Fruit fly (Drosophila melanogaster) whole organism, embryonic: ENCODE measurements around the gene mRpS18C.
A peak's percentile ranks its signal among the peaks of the same experiment; 100 is the strongest.

ENCODE experiments used
- B-H2 ChIP-seq: fragments of 200-800 bp; sonication (Bioruptor generic); optimal IDR thresholded peaks from 2 replicates; lab custom pipeline; 2018; ENCODE audit warnings: missing biosample characterization, mild to moderate bottlenecking, missing genetic modification characterization
- CG10366 ChIP-seq: fragments of 200-800 bp; sonication (Bioruptor generic); IDR thresholded peaks from 2 replicates; pipeline ENCODE4 v1.3.6; 2022; ENCODE audit warnings: missing biosample characterization, missing genetic modification characterization
- CG10979 ChIP-seq: fragments of 200-800 bp; sonication (Bioruptor generic); optimal IDR thresholded peaks from 2 replicates; lab custom pipeline; 2018; ENCODE audit warnings: missing biosample characterization, mild to moderate bottlenecking, missing genetic modification characterization, moderate library complexity
- CG11093 ChIP-seq: fragments of 200-800 bp; sonication (Bioruptor generic); IDR thresholded peaks from 3 replicates; pipeline ENCODE4 v1.3.6; 2022; ENCODE audit warnings: missing biosample characterization, missing genetic modification characterization
- CG11247 ChIP-seq: fragments of 200-800 bp; sonication (Bioruptor generic); IDR thresholded peaks from 2 replicates; pipeline ENCODE4 v1.3.6; 2022; ENCODE audit warnings: missing biosample characterization, missing genetic modification characterization
- CG11504 ChIP-seq: fragments of 200-800 bp; sonication (Bioruptor generic); optimal IDR thresholded peaks from 3 replicates; lab custom pipeline; 2019; ENCODE audit warnings: missing biosample characterization, mild to moderate bottlenecking, missing genetic modification characterization, moderate library complexity
- CG12659 ChIP-seq: fragments of 200-800 bp; sonication (Bioruptor generic); optimal IDR thresholded peaks from 3 replicates; lab custom pipeline; 2017; ENCODE audit warnings: mild to moderate bottlenecking, missing biosample characterization, missing genetic modification reagents, missing genetic modification characterization
- CG14014 ChIP-seq: fragments of 200-800 bp; sonication (Bioruptor generic); IDR thresholded peaks from 2 replicates; pipeline ENCODE4 v1.3.6; 2022; ENCODE audit warnings: missing biosample characterization, missing genetic modification characterization
- CG14050 ChIP-seq: fragments of 200-800 bp; sonication (Bioruptor generic); IDR thresholded peaks from 3 replicates; pipeline ENCODE4 v1.3.6; 2022; ENCODE audit warnings: missing biosample characterization, missing genetic modification characterization
- CG14860 ChIP-seq: fragments of 200-800 bp; sonication (Bioruptor generic); IDR thresholded peaks from 3 replicates; pipeline ENCODE4 v1.3.6; 2022; ENCODE audit warnings: missing biosample characterization, missing genetic modification characterization; ENCODE audit not compliant: partially characterized antibody
- CG1603 ChIP-seq: fragments of 200-800 bp; sonication (Bioruptor generic); optimal IDR thresholded peaks from 2 replicates; lab custom pipeline; 2019; ENCODE audit warnings: missing biosample characterization, mild to moderate bottlenecking, missing genetic modification characterization, moderate library complexity
- CG34422 ChIP-seq: fragments of 200-800 bp; sonication (Bioruptor generic); IDR thresholded peaks from 3 replicates; pipeline ENCODE4 v1.3.6; 2022; ENCODE audit warnings: missing biosample characterization, missing genetic modification characterization
- CG8290 ChIP-seq, 3 experiments: fragments of 200-800 bp; sonication (Bioruptor generic); optimal IDR thresholded peaks; 2 replicates each; lab custom pipeline; 2016 to 2019; ENCODE audit warnings: missing biosample characterization in 3 of 3, missing genetic modification characterization in 3 of 3, mild to moderate bottlenecking in 2 of 3, moderate library complexity in 1 of 3
- CG8765 ChIP-seq: fragments of 200-800 bp; sonication (Bioruptor generic); IDR thresholded peaks from 2 replicates; pipeline ENCODE4 v1.3.6; 2022; ENCODE audit warnings: missing biosample characterization, missing genetic modification characterization
- CkIIα-i1 ChIP-seq: fragments of 200-800 bp; sonication (Bioruptor generic); IDR thresholded peaks from 2 replicates; pipeline ENCODE4 v1.3.6; 2022; ENCODE audit warnings: missing biosample characterization, missing genetic modification characterization
- Dll ChIP-seq: fragments of 200-800 bp; sonication (Bioruptor generic); IDR thresholded peaks from 4 replicates; pipeline ENCODE4 v1.3.6; 2022; ENCODE audit warnings: missing biosample characterization, missing genetic modification characterization; ENCODE audit not compliant: partially characterized antibody
- E2f2 ChIP-seq: fragments of 200-800 bp; sonication (Bioruptor generic); IDR thresholded peaks from 2 replicates; pipeline ENCODE4 v1.3.6; 2022; ENCODE audit warnings: missing biosample characterization, missing genetic modification characterization
- H2.0 ChIP-seq: fragments of 200-800 bp; sonication (Bioruptor generic); IDR thresholded peaks from 2 replicates; pipeline ENCODE4 v1.3.6; 2022; ENCODE audit warnings: missing biosample characterization, missing genetic modification characterization
- HHEX ChIP-seq: fragments of 200-800 bp; sonication (Bioruptor generic); optimal IDR thresholded peaks from 3 replicates; lab custom pipeline; 2017; ENCODE audit warnings: missing biosample characterization, mild to moderate bottlenecking, missing genetic modification characterization, missing genetic modification reagents
- HmgZ ChIP-seq: fragments of 200-800 bp; sonication (Bioruptor generic); optimal IDR thresholded peaks from 2 replicates; lab custom pipeline; 2018; ENCODE audit warnings: missing biosample characterization, mild to moderate bottlenecking, missing genetic modification characterization
- MBD-R2 ChIP-seq: fragments of 200-800 bp; sonication (Bioruptor generic); IDR thresholded peaks from 2 replicates; pipeline ENCODE4 v1.3.6; 2022; ENCODE audit warnings: missing biosample characterization, missing genetic modification characterization
- MTF-1 ChIP-seq: fragments of 200-800 bp; sonication (Bioruptor generic); optimal IDR thresholded peaks from 2 replicates; lab custom pipeline; 2018; ENCODE audit warnings: missing biosample characterization, mild to moderate bottlenecking, missing genetic modification characterization, borderline replicate concordance
- Mes4 ChIP-seq: fragments of 200-800 bp; sonication (Bioruptor generic); optimal IDR thresholded peaks from 2 replicates; lab custom pipeline; 2016; ENCODE audit warnings: missing biosample characterization, missing genetic modification characterization
- Opbp ChIP-seq: fragments of 200-800 bp; sonication (Bioruptor generic); IDR thresholded peaks from 3 replicates; pipeline ENCODE4 v1.3.6; 2022; ENCODE audit warnings: missing biosample characterization, missing genetic modification characterization; ENCODE audit not compliant: partially characterized antibody
- Rx ChIP-seq: fragments of 200-800 bp; sonication (Bioruptor generic); IDR thresholded peaks from 2 replicates; pipeline ENCODE4 v1.3.6; 2022; ENCODE audit warnings: missing biosample characterization, missing genetic modification characterization
- Sry-β ChIP-seq: fragments of 200-800 bp; sonication (Bioruptor generic); optimal IDR thresholded peaks from 2 replicates; lab custom pipeline; 2018; ENCODE audit warnings: missing biosample characterization, mild to moderate bottlenecking, missing genetic modification characterization, moderate library complexity
- Xbp1 ChIP-seq: fragments of 200-800 bp; sonication (Bioruptor generic); optimal IDR thresholded peaks from 3 replicates; lab custom pipeline; 2016; ENCODE audit warnings: missing biosample characterization, mild to moderate bottlenecking, missing genetic modification characterization
- YL-1 ChIP-seq: fragments of 200-800 bp; sonication (Bioruptor generic); optimal IDR thresholded peaks from 3 replicates; lab custom pipeline; 2017; ENCODE audit warnings: missing biosample characterization, mild to moderate bottlenecking, missing genetic modification characterization
- az2 ChIP-seq: fragments of 200-800 bp; sonication (Bioruptor generic); optimal IDR thresholded peaks from 3 replicates; lab custom pipeline; 2016; ENCODE audit warnings: missing biosample characterization, missing genetic modification characterization
- bbx ChIP-seq: fragments of 200-800 bp; sonication (Bioruptor generic); IDR thresholded peaks from 2 replicates; pipeline ENCODE4 v1.3.6; 2022; ENCODE audit warnings: missing biosample characterization, missing genetic modification characterization; ENCODE audit not compliant: partially characterized antibody
- crol ChIP-seq: fragments of 200-800 bp; sonication (Bioruptor generic); IDR thresholded peaks from 2 replicates; pipeline ENCODE4 v1.3.6; 2022; ENCODE audit warnings: missing biosample characterization, missing genetic modification characterization
- crp ChIP-seq, 2 experiments: fragments of 200-800 bp; sonication (Bioruptor generic); optimal IDR thresholded peaks; 2 replicates in 1 of 2; 3 replicates in 1 of 2; lab custom pipeline; 2017; ENCODE audit warnings: missing biosample characterization in 2 of 2, missing genetic modification characterization in 2 of 2, mild to moderate bottlenecking in 1 of 2, moderate library complexity in 1 of 2
- emc ChIP-seq: fragments of 200-800 bp; sonication (Bioruptor generic); optimal IDR thresholded peaks from 2 replicates; lab custom pipeline; 2016; ENCODE audit warnings: missing biosample characterization, missing genetic modification characterization
- exex ChIP-seq: fragments of 200-800 bp; sonication (Bioruptor generic); optimal IDR thresholded peaks from 4 replicates; lab custom pipeline; 2018; ENCODE audit warnings: missing biosample characterization, mild to moderate bottlenecking, missing genetic modification characterization, moderate library complexity
- grau ChIP-seq: fragments of 200-800 bp; optimal IDR thresholded peaks from 3 replicates; lab custom pipeline; 2019; ENCODE audit warnings: missing biosample characterization, mild to moderate bottlenecking, missing genetic modification characterization, moderate library complexity
- hb ChIP-seq: fragments of 200-800 bp; sonication (Bioruptor generic); IDR thresholded peaks from 3 replicates; pipeline ENCODE4 v1.3.6; 2022; ENCODE audit warnings: missing biosample characterization, missing genetic modification characterization; ENCODE audit not compliant: partially characterized antibody
- inv ChIP-seq: fragments of 200-800 bp; sonication (Bioruptor generic); IDR thresholded peaks from 2 replicates; pipeline ENCODE4 v1.3.6; 2022; ENCODE audit warnings: missing biosample characterization, missing genetic modification characterization; ENCODE audit not compliant: partially characterized antibody
- nmo ChIP-seq: fragments of 200-800 bp; sonication (Bioruptor generic); optimal IDR thresholded peaks from 2 replicates; lab custom pipeline; 2018; ENCODE audit warnings: missing biosample characterization, mild to moderate bottlenecking, missing genetic modification characterization, moderate library complexity
- otp ChIP-seq: fragments of 200-800 bp; sonication (Bioruptor generic); IDR thresholded peaks from 3 replicates; pipeline ENCODE4, ENCODE4 v1.3.6; 2022; ENCODE audit warnings: missing biosample characterization, missing genetic modification characterization
- pzg ChIP-seq: fragments of 200-800 bp; sonication (Bioruptor generic); optimal IDR thresholded peaks from 3 replicates; lab custom pipeline; 2018; ENCODE audit warnings: missing biosample characterization, mild to moderate bottlenecking, missing genetic modification characterization, moderate library complexity
- sc ChIP-seq, 3 experiments: fragments of >200 bp in 2 of 3; fragments of 200-800 bp in 1 of 3; sonication (Bioruptor generic) in 1 of 3; optimal IDR thresholded peaks; 2 replicates in 2 of 3; 3 replicates in 1 of 3; lab custom pipeline; 2017; ENCODE audit warnings: mild to moderate bottlenecking in 1 of 3, missing biosample characterization in 1 of 3, missing genetic modification characterization in 1 of 3, missing genetic modification reagents in 1 of 3
- sim ChIP-seq: fragments of 200-800 bp; sonication (Bioruptor generic); IDR thresholded peaks from 2 replicates; pipeline ENCODE4 v1.3.6; 2022; ENCODE audit warnings: missing biosample characterization, missing genetic modification characterization
- sug ChIP-seq: fragments of 200-800 bp; optimal IDR thresholded peaks from 2 replicates; lab custom pipeline; 2019; ENCODE audit warnings: missing biosample characterization, mild to moderate bottlenecking, missing genetic modification characterization, moderate library complexity
- toy ChIP-seq: fragments of 200-800 bp; sonication (Bioruptor generic); IDR thresholded peaks from 2 replicates; pipeline ENCODE4 v1.3.6; 2022; ENCODE audit warnings: missing biosample characterization, missing genetic modification characterization
- unc-4 ChIP-seq: fragments of 200-800 bp; sonication (Bioruptor generic); IDR thresholded peaks from 2 replicates; pipeline ENCODE4 v1.3.6; 2022; ENCODE audit warnings: missing biosample characterization, missing genetic modification characterization; ENCODE audit not compliant: partially characterized antibody
- usp ChIP-seq: fragments of >200 bp; optimal IDR thresholded peaks from 2 replicates; lab custom pipeline; 2017; ENCODE audit warnings: missing biosample characterization, missing genetic modification characterization
- zen2 ChIP-seq: fragments of 200-800 bp; sonication (Bioruptor generic); IDR thresholded peaks from 3 replicates; pipeline ENCODE4 v1.3.6; 2022; ENCODE audit warnings: missing biosample characterization, missing genetic modification characterization; ENCODE audit not compliant: partially characterized antibody
- zf30C ChIP-seq: fragments of 200-800 bp; sonication (Bioruptor generic); optimal IDR thresholded peaks from 3 replicates; lab custom pipeline; 2018; ENCODE audit warnings: missing biosample characterization, mild to moderate bottlenecking, missing genetic modification characterization

mRpS18C gene

DNA sequence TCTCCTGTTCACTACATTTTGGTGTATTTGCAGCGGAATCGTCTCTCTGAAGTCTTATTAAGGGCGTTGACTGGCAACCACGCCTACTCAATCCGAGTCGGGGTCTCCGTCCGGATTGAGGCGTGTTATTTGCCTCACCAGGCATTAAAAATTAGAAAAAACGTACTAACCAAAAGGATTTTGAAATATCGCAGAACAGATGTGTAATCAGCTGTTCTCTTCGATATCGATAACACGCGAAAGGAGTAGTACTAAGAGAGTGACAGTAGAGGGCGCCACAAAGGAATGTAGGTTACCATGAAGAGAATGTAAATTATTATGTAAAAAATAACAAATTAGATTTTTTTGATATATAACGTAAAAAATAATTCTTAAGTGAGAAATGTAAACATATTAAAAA is 1.2 kb downstream of the mRpS18C start, which contains the start of gene CG15536 (continued):
- TF ChIP-seq sc (optimal IDR thresholded peaks at IDR 0.05; lab: Kevin White, UChicago) (no peak), sc (GFP tag; optimal IDR thresholded peaks at IDR 0.05; lab: Kevin White, UChicago) (no peak), Dll (GFP tag; lab: Robert Waterston, UW) (peak; percentile 65; the same call in 3 of the 4 replicates), CG11504 (tag; lab: Kevin White, UChicago) (no peak), CG11247 (no peak), YL-1 (GFP tag; lab: Kevin White, UChicago) (peak; percentile 60), crp (GFP tag; optimal IDR thresholded peaks at IDR 0.05; lab: Kevin White, UChicago) (peak; percentile 95 to 99), HmgZ (peak; percentile 13), az2 (GFP tag; lab: Kevin White, UChicago) (no peak), Rx (GFP tag; lab: Robert Waterston, UW) (no peak), pzg (GFP tag; lab: Kevin White, UChicago) (peak; percentile 62), Mes4 (GFP tag; lab: Kevin White, UChicago) (no peak), emc (GFP tag; lab: Kevin White, UChicago) (no peak), usp (GFP tag; lab: Kevin White, UChicago) (no peak), CG1603 (tag; lab: Kevin White, UChicago) (peak; percentile 42), CG14050 (GFP tag; lab: Robert Waterston, UW) (no peak), sug (peak; percentile 17), Sry-β (no peak), zen2 (GFP tag; lab: Robert Waterston, UW) (peak; percentile 15; the same call in 2 of the 3 replicates), zf30C (no peak), MBD-R2 (GFP tag; lab: Robert Waterston, UW) (peak; percentile 93), CG10979 (tag; lab: Kevin White, UChicago) (no peak), CG14860 (GFP tag; lab: Robert Waterston, UW) (peak; percentile 60), Xbp1 (GFP tag; lab: Kevin White, UChicago) (peak; percentile 7), crol (GFP tag; lab: Robert Waterston, UW) (no peak), Opbp (GFP tag; lab: Robert Waterston, UW) (0 out of 3 replicates have a peak, but pooled peaks have one; percentile 12), CG11093 (GFP tag; lab: Robert Waterston, UW) (no peak), MTF-1 (GFP tag; lab: Kevin White, UChicago) (no peak), otp (no peak), H2.0 (GFP tag; lab: Robert Waterston, UW) (no peak), CG14014 (no peak), CG8290 (GFP tag; optimal IDR thresholded peaks at IDR 0.05; lab: Kevin White, UChicago) (no peak), CG8290 (tag; optimal IDR thresholded peaks at IDR 0.05; lab: Kevin White, UChicago) (peak in 1 of 2 experiments; percentile 32), E2f2 (peak; percentile 81), CG12659 (peak; percentile 20), CG10366 (GFP tag; lab: Robert Waterston, UW) (no peak), hb (0 out of 3 replicates have a peak, but pooled peaks have one; percentile 44), inv (GFP tag; lab: Robert Waterston, UW) (peak; percentile 35), exex (no peak), CG34422 (GFP tag; lab: Robert Waterston, UW) (peak; percentile 42; the same call in 1 of the 3 replicates), nmo (peak; percentile 28), CG8765 (GFP tag; lab: Robert Waterston, UW) (no peak), unc-4 (GFP tag; lab: Robert Waterston, UW) (peak; percentile 64), toy (no peak), CkIIα-i1 (no peak), sim (no peak), grau (tag; lab: Kevin White, UChicago) (peak; percentile 17), bbx (GFP tag; lab: Robert Waterston, UW) (peak; percentile 67), B-H2 (peak; percentile 21), HHEX (GFP tag; lab: Kevin White, UChicago) (no peak)
